Fruit fly (Drosophila melanogaster): ENCODE results near the gene CG31975.

- TF ChIP-seq CG18764 (GFP tag; optimal IDR thresholded peaks at IDR 0.05) = no peak
- TF ChIP-seq unc-4 (GFP tag; IDR thresholded peaks at IDR 0.05; ENCODE audit: partially characterized antibody) = no peak
- no peak for TF ChIP-seq Sox102F (GFP tag; optimal IDR thresholded peaks at IDR 0.05)
- TF ChIP-seq sob (GFP tag; IDR thresholded peaks at IDR 0.05) = no peak
- no peak for TF ChIP-seq CG4404 (GFP tag; IDR thresholded peaks at IDR 0.05)
- TF ChIP-seq Hand (GFP tag; optimal IDR thresholded peaks at IDR 0.05) = no peak
- TF ChIP-seq CG2712 (tag; optimal IDR thresholded peaks at IDR 0.05) = no peak
- TF ChIP-seq CG18476 (GFP tag; optimal IDR thresholded peaks at IDR 0.05) = no peak
- no peak for TF ChIP-seq CG8478 (optimal IDR thresholded peaks at IDR 0.05)
- TF ChIP-seq sens (GFP tag) = no peak
- TF ChIP-seq lbe (GFP tag; optimal IDR thresholded peaks at IDR 0.05) = no peak
- TF ChIP-seq Dref (GFP tag; IDR thresholded peaks at IDR 0.05) = no peak
- TF ChIP-seq seq (GFP tag; IDR thresholded peaks at IDR 0.05) = no peak
- TF ChIP-seq CG30020 (tag; optimal IDR thresholded peaks at IDR 0.05) = no peak
Observed at dm6 chr2L:179119-179518, 38.3 kb upstream of the CG31975 start.
